Worm (Caenorhabditis elegans) whole organism, L3 larva: ENCODE results near the gene T26A5.8.

Experiments
- R02D3.7 ChIP-seq: fragments of 150-350 bp; optimal IDR thresholded peaks from 2 replicates; lab custom pipeline; 2014; ENCODE audit warnings: missing biosample characterization, missing genetic modification characterization
- ZK546.5 ChIP-seq: sonication (generic microtip); optimal IDR thresholded peaks from 2 replicates; lab custom pipeline; 2017; ENCODE audit warnings: missing biosample characterization, missing genetic modification characterization
- aly-2 ChIP-seq: fragments of 150-350 bp; optimal IDR thresholded peaks from 2 replicates; lab custom pipeline; 2014; ENCODE audit warnings: missing biosample characterization, missing genetic modification characterization
- ama-1 ChIP-seq: fragments of 150-350 bp; optimal IDR thresholded peaks from 2 replicates; lab custom pipeline; 2018
- ceh-16 ChIP-seq: sonication (generic microtip); optimal IDR thresholded peaks from 2 replicates; lab custom pipeline; 2017; ENCODE audit warnings: missing biosample characterization, missing genetic modification characterization
- ceh-28 ChIP-seq: fragments of 150-350 bp; optimal IDR thresholded peaks from 2 replicates; lab custom pipeline; 2014; ENCODE audit warnings: missing biosample characterization, missing genetic modification reagents, missing genetic modification characterization
- ceh-82 ChIP-seq: fragments of 150-350 bp; optimal IDR thresholded peaks from 2 replicates; lab custom pipeline; 2014; ENCODE audit warnings: missing biosample characterization, missing genetic modification characterization
- ceh-9 ChIP-seq: sonication (generic microtip); optimal IDR thresholded peaks from 2 replicates; lab custom pipeline; 2018; ENCODE audit warnings: missing biosample characterization, missing genetic modification characterization
- daf-12 ChIP-seq: fragments of 150-350 bp; optimal IDR thresholded peaks from 2 replicates; lab custom pipeline; 2014; ENCODE audit warnings: missing biosample characterization, missing genetic modification reagents, missing genetic modification characterization
- egl-27 ChIP-seq: sonication (generic microtip); optimal IDR thresholded peaks from 4 replicates; lab custom pipeline; 2017; ENCODE audit warnings: missing biosample characterization, missing genetic modification reagents, missing genetic modification characterization
- egl-5 ChIP-seq: fragments of 150-350 bp; optimal IDR thresholded peaks from 2 replicates; lab custom pipeline; 2017; ENCODE audit warnings: missing biosample characterization, missing genetic modification reagents, missing genetic modification characterization, inconsistent platforms
- elt-1 ChIP-seq: fragments of 150-350 bp; optimal IDR thresholded peaks from 2 replicates; lab custom pipeline; 2014; ENCODE audit warnings: missing biosample characterization, missing genetic modification characterization
- elt-2 ChIP-seq: sonication (generic microtip); optimal IDR thresholded peaks from 2 replicates; lab custom pipeline; 2016; ENCODE audit warnings: missing genetic modification reagents, mild to moderate bottlenecking, missing genetic modification characterization, missing compliant biosample characterization
- elt-3 ChIP-seq, 3 experiments: fragments of 150-350 bp in 1 of 3; sonication (generic microtip) in 2 of 3; optimal IDR thresholded peaks; 2 replicates in 2 of 3; 4 replicates in 1 of 3; lab custom pipeline; 2014 to 2017; ENCODE audit warnings: missing biosample characterization in 3 of 3, missing genetic modification characterization in 3 of 3
- eor-1 ChIP-seq, 2 experiments: fragments of 150-350 bp; optimal IDR thresholded peaks; 2 replicates each; lab custom pipeline; 2014 to 2018; ENCODE audit warnings: missing biosample characterization in 2 of 2, missing genetic modification characterization in 2 of 2
- fkh-2 ChIP-seq: fragments of 150-350 bp; optimal IDR thresholded peaks from 2 replicates; lab custom pipeline; 2014; ENCODE audit warnings: missing biosample characterization, missing genetic modification reagents, missing genetic modification characterization
- fos-1 ChIP-seq: fragments of 150-350 bp; optimal IDR thresholded peaks from 2 replicates; lab custom pipeline; 2014; ENCODE audit warnings: missing biosample characterization, missing genetic modification characterization
- hmg-11 ChIP-seq: sonication (generic microtip); optimal IDR thresholded peaks from 2 replicates; lab custom pipeline; 2016; ENCODE audit warnings: missing genetic modification characterization, missing compliant biosample characterization
- jun-1 ChIP-seq: fragments of 150-350 bp; optimal IDR thresholded peaks from 2 replicates; lab custom pipeline; 2014; ENCODE audit warnings: missing biosample characterization, missing genetic modification reagents, missing genetic modification characterization
- lin-15B ChIP-seq: fragments of 150-350 bp; optimal IDR thresholded peaks from 2 replicates; lab custom pipeline; 2014; ENCODE audit warnings: missing biosample characterization, missing genetic modification characterization
- lin-39 ChIP-seq: fragments of 150-350 bp; optimal IDR thresholded peaks from 2 replicates; lab custom pipeline; 2018; ENCODE audit warnings: missing biosample characterization, missing genetic modification reagents, missing genetic modification characterization
- lsy-12 ChIP-seq: sonication (generic microtip); optimal IDR thresholded peaks from 2 replicates; lab custom pipeline; 2016; ENCODE audit warnings: mild to moderate bottlenecking, missing genetic modification characterization, missing compliant biosample characterization
- mdl-1 ChIP-seq: fragments of 150-350 bp; optimal IDR thresholded peaks from 2 replicates; lab custom pipeline; 2014; ENCODE audit warnings: missing biosample characterization, missing genetic modification characterization
- mml-1 ChIP-seq: fragments of 150-350 bp; sonication (generic microtip); optimal IDR thresholded peaks from 3 replicates; lab custom pipeline; 2014; ENCODE audit warnings: missing biosample characterization, missing genetic modification characterization
- nfya-1 ChIP-seq: sonication (generic microtip); optimal IDR thresholded peaks from 2 replicates; lab custom pipeline; 2017; ENCODE audit warnings: missing genetic modification characterization, mild to moderate bottlenecking, missing compliant biosample characterization, antibody characterized with exemption, moderate library complexity; ENCODE audit not compliant: insufficient read depth
- nhr-11 ChIP-seq: fragments of 150-350 bp; optimal IDR thresholded peaks from 2 replicates; lab custom pipeline; 2014; ENCODE audit warnings: missing biosample characterization, missing genetic modification characterization
- nhr-12 ChIP-seq: fragments of 150-350 bp; optimal IDR thresholded peaks from 2 replicates; lab custom pipeline; 2014; ENCODE audit warnings: missing biosample characterization, missing genetic modification characterization
- nhr-23 ChIP-seq: fragments of 150-350 bp; optimal IDR thresholded peaks from 2 replicates; lab custom pipeline; 2014; ENCODE audit warnings: missing biosample characterization, missing genetic modification reagents, missing genetic modification characterization
- nhr-237 ChIP-seq: fragments of 150-350 bp; optimal IDR thresholded peaks from 2 replicates; lab custom pipeline; 2014; ENCODE audit warnings: missing biosample characterization, missing genetic modification characterization
- nhr-25 ChIP-seq: sonication (generic microtip); optimal IDR thresholded peaks from 2 replicates; lab custom pipeline; 2017; ENCODE audit warnings: missing biosample characterization, missing genetic modification characterization
- nhr-28 ChIP-seq: fragments of 150-350 bp; optimal IDR thresholded peaks from 2 replicates; lab custom pipeline; 2014; ENCODE audit warnings: missing biosample characterization, missing genetic modification characterization
- nhr-43 ChIP-seq: sonication (generic microtip); optimal IDR thresholded peaks from 2 replicates; lab custom pipeline; 2016; ENCODE audit warnings: mild to moderate bottlenecking, missing genetic modification characterization, missing compliant biosample characterization; ENCODE audit not compliant: poor library complexity, severe bottlenecking
- nhr-67 ChIP-seq: fragments of 150-350 bp; optimal IDR thresholded peaks from 2 replicates; lab custom pipeline; 2014; ENCODE audit warnings: missing biosample characterization, missing genetic modification characterization
- nhr-76 ChIP-seq: fragments of 150-350 bp; sonication (generic microtip); optimal IDR thresholded peaks from 5 replicates; lab custom pipeline; 2014; ENCODE audit warnings: missing biosample characterization, missing genetic modification characterization
- pha-4 ChIP-seq: fragments of 150-350 bp; optimal IDR thresholded peaks from 2 replicates; lab custom pipeline; 2014; ENCODE audit warnings: missing biosample characterization, missing genetic modification reagents, missing genetic modification characterization
- pqm-1 ChIP-seq: fragments of 150-350 bp; optimal IDR thresholded peaks from 2 replicates; lab custom pipeline; 2017; ENCODE audit warnings: missing biosample characterization, missing genetic modification characterization, inconsistent platforms
- sea-2 ChIP-seq: fragments of 150-350 bp; sonication (generic microtip); optimal IDR thresholded peaks from 4 replicates; lab custom pipeline; 2014; ENCODE audit warnings: missing biosample characterization, missing genetic modification reagents, missing genetic modification characterization
- skn-1 ChIP-seq: fragments of 150-350 bp; optimal IDR thresholded peaks from 2 replicates; lab custom pipeline; 2014; ENCODE audit warnings: missing biosample characterization, missing genetic modification characterization
- snpc-4 ChIP-seq: fragments of 150-350 bp; optimal IDR thresholded peaks from 2 replicates; lab custom pipeline; 2014; ENCODE audit warnings: missing biosample characterization, missing genetic modification characterization
- tbx-2 ChIP-seq: sonication (generic microtip); optimal IDR thresholded peaks from 2 replicates; lab custom pipeline; 2016; ENCODE audit warnings: mild to moderate bottlenecking, missing genetic modification characterization, missing compliant biosample characterization
- unc-39 ChIP-seq: sonication (generic microtip); optimal IDR thresholded peaks from 4 replicates; lab custom pipeline; 2017; ENCODE audit warnings: missing biosample characterization, missing genetic modification characterization
- unc-62 ChIP-seq: fragments of 150-350 bp; sonication (generic microtip); optimal IDR thresholded peaks from 4 replicates; lab custom pipeline; 2014; ENCODE audit warnings: missing biosample characterization, missing genetic modification reagents, missing genetic modification characterization
- zag-1 ChIP-seq: fragments of 150-350 bp; optimal IDR thresholded peaks from 2 replicates; lab custom pipeline; 2014; ENCODE audit warnings: missing biosample characterization, missing genetic modification characterization
- ztf-11 ChIP-seq: fragments of 150-350 bp; optimal IDR thresholded peaks from 2 replicates; lab custom pipeline; 2014; ENCODE audit warnings: missing biosample characterization, missing genetic modification characterization
- ztf-4 ChIP-seq: fragments of 150-350 bp; optimal IDR thresholded peaks from 2 replicates; lab custom pipeline; 2014; ENCODE audit warnings: missing biosample characterization, missing genetic modification characterization

Gene T26A5.8

DNA sequence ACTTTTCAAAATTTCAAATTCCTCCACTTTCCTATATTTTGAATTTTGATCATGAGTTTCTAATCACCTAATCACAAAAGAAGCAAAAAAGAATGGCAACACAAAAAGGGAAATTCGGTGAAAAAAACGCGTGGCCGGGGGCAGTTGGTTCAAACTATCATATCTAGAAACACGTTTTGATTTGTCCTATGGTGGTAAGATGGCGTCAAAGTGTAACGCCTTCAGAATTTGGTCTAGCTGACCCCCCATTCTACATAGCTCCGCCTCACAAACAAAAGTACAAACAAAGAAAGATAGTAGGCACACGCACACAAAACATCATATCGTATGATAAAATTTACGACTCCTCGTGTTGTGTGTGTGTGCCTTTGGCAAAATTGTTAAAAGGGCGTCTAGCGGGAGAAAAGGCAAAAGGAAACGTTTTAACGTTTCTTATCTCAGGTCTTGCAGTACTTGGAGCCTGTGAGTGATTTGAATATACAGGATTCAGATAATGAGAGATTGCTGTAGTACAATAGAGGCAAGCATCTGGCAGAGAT is 40.6 kb downstream of the T26A5.8 start:
- TF ChIP-seq nhr-12 (tag; lab: Kevin White, UChicago) (no peak), pqm-1 (tag; lab: Kevin White, UChicago) (peak; percentile 89), fos-1 (tag; lab: Kevin White, UChicago) (no peak), elt-3 (tag; optimal IDR thresholded peaks at IDR 0.05; lab: Kevin White, UChicago) (peak in 1 of 3 experiments; percentile 3), mdl-1 (tag; lab: Kevin White, UChicago) (peak; percentile 47), nhr-43 (tag; lab: Kevin White, UChicago) (peak; percentile 72), elt-2 (tag; lab: Kevin White, UChicago) (peak; percentile 91), mml-1 (tag; lab: Kevin White, UChicago) (no peak), unc-62 (GFP tag; lab: Kevin White, UChicago) (no peak), nhr-28 (tag; lab: Kevin White, UChicago) (no peak), ceh-28 (tag; lab: Kevin White, UChicago) (no peak), nhr-23 (tag; lab: Kevin White, UChicago) (no peak), pha-4 (tag; lab: Kevin White, UChicago) (peak; percentile 19)

ce11 chrIII:6421473-6421872 is 41.2 kb downstream of the T26A5.8 start:
- no peak for TF ChIP-seq R02D3.7
- no peak for TF ChIP-seq fkh-2 (tag; lab: Kevin White, UChicago)
- no peak for TF ChIP-seq lsy-12 (tag; lab: Kevin White, UChicago)
- no peak for TF ChIP-seq nhr-76 (tag; lab: Kevin White, UChicago)
- TF ChIP-seq ceh-9 (tag; lab: Kevin White, UChicago), result no peak
- TF ChIP-seq tbx-2 (tag; lab: Kevin White, UChicago), result no peak
- TF ChIP-seq ztf-4 (tag; lab: Kevin White, UChicago), result no peak
- no peak for TF ChIP-seq ama-1
- no peak for TF ChIP-seq egl-5 (tag; lab: Kevin White, UChicago)
- no peak for TF ChIP-seq nhr-43 (tag; lab: Kevin White, UChicago)
- no peak for TF ChIP-seq nhr-12 (tag; lab: Kevin White, UChicago)
- no peak for TF ChIP-seq nhr-67 (tag; lab: Kevin White, UChicago)
- no peak for TF ChIP-seq egl-27 (tag; lab: Kevin White, UChicago)

DNA sequence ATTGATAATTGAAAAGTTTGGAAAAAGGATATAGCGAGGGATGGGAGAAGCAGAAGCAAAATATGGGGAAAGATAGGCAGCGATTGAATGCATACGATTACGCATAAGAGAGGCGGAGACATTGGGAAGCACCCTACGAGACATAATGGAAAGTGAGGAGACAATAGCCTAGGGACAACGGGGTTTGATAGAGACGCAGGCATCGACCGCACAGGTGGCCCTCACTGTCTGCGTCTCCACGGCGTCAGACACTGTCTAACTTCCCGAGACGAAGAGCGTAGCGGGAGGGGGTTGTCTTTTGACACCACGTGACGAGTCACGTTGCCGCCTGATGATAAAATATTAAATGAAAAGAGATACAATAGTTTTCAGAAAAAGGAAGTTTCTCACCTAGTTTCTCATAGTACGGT is 41.7 kb downstream of the T26A5.8 start:
- TF ChIP-seq sea-2 (GFP tag; lab: Kevin White, UChicago) (no peak), ceh-28 (tag; lab: Kevin White, UChicago) (peak; percentile 68), lin-39 (peak; percentile 79), zag-1 (tag; lab: Kevin White, UChicago) (no peak), eor-1 (tag; optimal IDR thresholded peaks at IDR 0.05; lab: Kevin White, UChicago) (peak in 1 of 2 experiments; percentile 21), fkh-2 (tag; lab: Kevin White, UChicago) (no peak), hmg-11 (tag; lab: Kevin White, UChicago) (peak; percentile 66), nhr-67 (tag; lab: Kevin White, UChicago) (no peak), ztf-11 (no peak), elt-1 (tag; lab: Kevin White, UChicago) (peak; percentile 9), egl-27 (tag; lab: Kevin White, UChicago) (peak; percentile 63), unc-39 (tag; lab: Kevin White, UChicago) (no peak), unc-62 (GFP tag; lab: Kevin White, UChicago) (peak; percentile 53), jun-1 (peak; percentile 88), mml-1 (tag; lab: Kevin White, UChicago) (no peak), aly-2 (tag; lab: Kevin White, UChicago) (no peak), ZK546.5 (tag; lab: Kevin White, UChicago) (no peak), fos-1 (tag; lab: Kevin White, UChicago) (no peak), lsy-12 (tag; lab: Kevin White, UChicago) (peak; percentile 88), lin-15B (tag; lab: Kevin White, UChicago) (peak; percentile 50), ceh-9 (tag; lab: Kevin White, UChicago) (no peak), nfya-1 (peak; percentile 78), ceh-82 (tag; lab: Kevin White, UChicago) (peak; percentile 22), elt-3 (tag; optimal IDR thresholded peaks at IDR 0.05; lab: Kevin White, UChicago) (peak in 2 of 3 experiments; percentile 19 to 34), nhr-28 (tag; lab: Kevin White, UChicago) (no peak), nhr-12 (tag; lab: Kevin White, UChicago) (no peak), skn-1 (tag; lab: Kevin White, UChicago) (peak; percentile 76), pha-4 (tag; lab: Kevin White, UChicago) (peak; percentile 60), tbx-2 (tag; lab: Kevin White, UChicago) (peak; percentile 79), nhr-23 (tag; lab: Kevin White, UChicago) (peak; percentile 97), nhr-25 (peak; percentile 92), nhr-11 (peak; percentile 30), nhr-43 (tag; lab: Kevin White, UChicago) (peak; percentile 96), R02D3.7 (peak; percentile 65), egl-5 (tag; lab: Kevin White, UChicago) (no peak), nhr-76 (tag; lab: Kevin White, UChicago) (no peak), nhr-237 (no peak), mdl-1 (tag; lab: Kevin White, UChicago) (peak; percentile 95), ama-1 (peak; percentile 75), pqm-1 (tag; lab: Kevin White, UChicago) (peak; percentile 67), daf-12 (tag; lab: Kevin White, UChicago) (no peak), ceh-16 (tag; lab: Kevin White, UChicago) (no peak), snpc-4 (tag; lab: Kevin White, UChicago) (peak; percentile 35)
